Fruit fly (Drosophila melanogaster) whole organism, embryonic: ENCODE results near the gene CG4455.

ENCODE experiments used
- Dll ChIP-seq: fragments of 200-800 bp; sonication (Bioruptor generic); IDR thresholded peaks from 4 replicates; pipeline ENCODE4 v1.3.6; 2022; ENCODE audit warnings: missing biosample characterization, missing genetic modification characterization; ENCODE audit not compliant: partially characterized antibody
- Mad ChIP-seq: fragments of 200-800 bp; sonication (Bioruptor generic); optimal IDR thresholded peaks from 2 replicates; lab custom pipeline; 2016; ENCODE audit warnings: missing biosample characterization, missing genetic modification characterization
- Usf ChIP-seq: fragments of 200-800 bp; sonication (Bioruptor generic); optimal IDR thresholded peaks from 2 replicates; lab custom pipeline; 2017; ENCODE audit warnings: missing genotype, missing biosample characterization, missing genetic modification characterization

DNA sequence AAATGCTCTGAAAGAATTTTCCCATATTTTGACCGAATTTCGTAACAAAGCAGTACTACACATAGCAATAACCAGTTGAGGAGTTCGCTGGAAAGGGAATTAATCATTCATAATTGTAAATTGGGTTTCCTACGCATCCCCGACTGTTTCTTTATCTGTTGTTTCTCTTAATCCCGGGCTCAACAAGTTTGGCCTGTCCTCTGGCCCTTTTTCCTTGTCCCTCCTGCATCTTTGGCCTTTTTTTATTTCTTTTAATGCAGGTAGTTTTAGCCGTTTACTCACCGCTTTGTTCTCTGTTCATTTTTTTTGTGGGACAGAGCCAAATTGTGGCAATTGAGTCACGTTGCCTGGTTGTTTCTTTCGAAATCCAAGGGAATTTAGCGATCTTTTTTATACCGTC is 1.0 kb downstream of the CG4455 start:
- TF ChIP-seq Dll (GFP tag; lab: Robert Waterston, UW) (no peak), Mad (GFP tag; lab: Kevin White, UChicago) (no peak), Usf (GFP tag; lab: Kevin White, UChicago) (no peak)
